Fruit fly (Drosophila melanogaster) Kc167 (cell line): ENCODE measurements around the gene Myt1.

Source experiments
- Myc ChIP-seq: fragments of >200 bp; optimal IDR thresholded peaks from 2 replicates; lab custom pipeline; 2017; ENCODE audit warnings: missing external identifiers
- Sin3A ChIP-seq: fragments of >200 bp; optimal IDR thresholded peaks from 2 replicates; lab custom pipeline; 2018; ENCODE audit warnings: missing external identifiers
- h ChIP-seq: fragments of >200 bp; optimal IDR thresholded peaks from 3 replicates; lab custom pipeline; 2018; ENCODE audit warnings: missing external identifiers
- insv ChIP-seq: fragments of >200 bp; optimal IDR thresholded peaks from 3 replicates; lab custom pipeline; 2018; ENCODE audit warnings: missing external identifiers
- psq ChIP-seq: fragments of >200 bp; optimal IDR thresholded peaks from 2 replicates; lab custom pipeline; 2017; ENCODE audit warnings: missing external identifiers
- ttk ChIP-seq: sonication (Bioruptor generic); optimal IDR thresholded peaks from 2 replicates; lab custom pipeline; 2017; ENCODE audit warnings: missing external identifiers

DNA sequence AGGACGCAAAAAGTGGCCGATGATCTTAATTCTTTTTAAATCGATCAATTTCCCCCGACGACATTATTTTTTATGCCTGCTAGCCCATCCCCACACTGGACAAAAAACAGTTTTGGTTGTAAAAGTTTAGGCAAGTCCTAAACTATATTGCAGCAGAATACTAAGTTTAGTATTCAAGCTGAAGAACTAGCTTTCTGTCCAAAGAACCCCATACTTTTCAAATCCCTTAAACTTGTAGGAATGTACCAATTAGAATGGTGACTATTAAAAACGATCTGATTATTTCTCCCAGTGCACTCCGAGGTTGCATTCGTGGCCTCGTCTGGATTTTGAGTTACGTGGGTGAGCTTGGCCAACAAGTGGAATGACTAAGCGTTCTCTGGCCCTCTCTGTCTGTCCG, 46.1 kb upstream of the Myt1 start:
- TF ChIP-seq psq (lab: Kevin White, UChicago) (no peak), h (lab: Kevin White, UChicago) (no peak), insv (lab: Kevin White, UChicago) (no peak), Myc (lab: Kevin White, UChicago) (no peak), ttk (lab: Kevin White, UChicago) (no peak), Sin3A (lab: Kevin White, UChicago) (no peak)
